Fruit fly (Drosophila melanogaster): ENCODE measurements around the gene LanA.

Gene LanA

dm6 chr3L:6217806-6218205 lies at the start of gene LanA:
Gene LanA (minus strand): TSS chr3L:6218022.
- TF ChIP-seq Myc (optimal IDR thresholded peaks at IDR 0.05): no peak
- TF ChIP-seq Sin3A (optimal IDR thresholded peaks at IDR 0.05): no peak
- no peak for TF ChIP-seq h (optimal IDR thresholded peaks at IDR 0.05)
- TF ChIP-seq ttk (optimal IDR thresholded peaks at IDR 0.05): no peak
- TF ChIP-seq insv (optimal IDR thresholded peaks at IDR 0.05): no peak
- no peak for TF ChIP-seq psq (optimal IDR thresholded peaks at IDR 0.05)

- TF ChIP-seq h (optimal IDR thresholded peaks at IDR 0.05) (no peak), Myc (optimal IDR thresholded peaks at IDR 0.05) (no peak), insv (optimal IDR thresholded peaks at IDR 0.05) (no peak), ttk (optimal IDR thresholded peaks at IDR 0.05) (no peak), Sin3A (optimal IDR thresholded peaks at IDR 0.05) (no peak), psq (optimal IDR thresholded peaks at IDR 0.05) (no peak)
Observed at dm6 chr3L:6267509-6267908, 49.7 kb upstream of the LanA start.

DNA sequence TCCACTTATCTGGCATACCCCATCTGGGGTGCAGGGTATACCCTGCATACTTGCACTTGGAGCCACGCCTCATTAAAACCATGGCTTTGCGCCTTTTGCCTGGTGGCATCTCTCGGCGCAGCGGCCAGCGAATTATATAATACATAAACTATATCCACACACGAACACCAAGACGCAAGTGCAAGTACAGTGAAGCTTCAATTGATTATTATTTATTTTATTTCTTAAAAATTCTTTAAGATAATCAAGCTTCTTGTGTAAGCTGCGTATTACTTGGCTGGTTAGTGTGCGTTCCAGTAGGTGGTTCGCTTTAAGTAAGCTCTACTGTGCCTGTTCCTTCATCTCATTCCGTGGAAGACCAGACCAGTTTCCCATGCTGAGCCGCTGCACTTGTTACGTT lies 48.5 kb upstream of the LanA start:
- TF ChIP-seq h (optimal IDR thresholded peaks at IDR 0.05): no peak
- no peak for TF ChIP-seq ttk (optimal IDR thresholded peaks at IDR 0.05)
- TF ChIP-seq insv (optimal IDR thresholded peaks at IDR 0.05): no peak
- TF ChIP-seq Myc (optimal IDR thresholded peaks at IDR 0.05): no peak
- no peak for TF ChIP-seq psq (optimal IDR thresholded peaks at IDR 0.05)
- no peak for TF ChIP-seq Sin3A (optimal IDR thresholded peaks at IDR 0.05)

- TF ChIP-seq Myc (optimal IDR thresholded peaks at IDR 0.05): no peak
- no peak for TF ChIP-seq ttk (optimal IDR thresholded peaks at IDR 0.05)
- TF ChIP-seq insv (optimal IDR thresholded peaks at IDR 0.05): no peak
- TF ChIP-seq h (optimal IDR thresholded peaks at IDR 0.05): no peak
- TF ChIP-seq psq (optimal IDR thresholded peaks at IDR 0.05): no peak
- no peak for TF ChIP-seq Sin3A (optimal IDR thresholded peaks at IDR 0.05)
Observed at dm6 chr3L:6263896-6264841, 46.3 kb upstream of the LanA start.

DNA sequence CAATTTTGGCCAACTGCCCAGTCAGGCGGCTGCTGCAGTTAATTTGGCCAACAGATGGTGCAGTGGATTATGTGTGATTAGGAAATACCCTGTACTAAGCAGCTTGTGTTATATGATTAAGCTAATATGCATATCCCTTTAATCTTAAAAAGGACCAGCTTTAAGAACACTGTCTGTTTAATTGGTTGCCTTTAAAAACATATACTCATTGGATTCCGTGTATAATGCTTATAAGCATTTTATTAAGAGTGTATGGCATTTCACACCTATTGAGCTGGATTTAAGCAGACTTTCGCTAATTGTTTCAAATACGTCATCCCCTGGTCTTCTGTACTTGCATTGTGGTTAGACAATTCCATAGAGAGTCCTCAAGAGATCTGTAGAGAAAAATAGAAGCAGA lies 45.6 kb upstream of the LanA start:
- no peak for TF ChIP-seq Myc (optimal IDR thresholded peaks at IDR 0.05)
- no peak for TF ChIP-seq ttk (optimal IDR thresholded peaks at IDR 0.05)
- TF ChIP-seq insv (optimal IDR thresholded peaks at IDR 0.05): no peak
- TF ChIP-seq Sin3A (optimal IDR thresholded peaks at IDR 0.05): no peak
- no peak for TF ChIP-seq h (optimal IDR thresholded peaks at IDR 0.05)
- no peak for TF ChIP-seq psq (optimal IDR thresholded peaks at IDR 0.05)

- TF ChIP-seq h (optimal IDR thresholded peaks at IDR 0.05): no peak
- TF ChIP-seq Myc (optimal IDR thresholded peaks at IDR 0.05): no peak
- no peak for TF ChIP-seq psq (optimal IDR thresholded peaks at IDR 0.05)
- TF ChIP-seq ttk (optimal IDR thresholded peaks at IDR 0.05): no peak
- TF ChIP-seq insv (optimal IDR thresholded peaks at IDR 0.05): no peak
- TF ChIP-seq Sin3A (optimal IDR thresholded peaks at IDR 0.05): no peak
Observed at dm6 chr3L:6262644-6263404, 45.0 kb upstream of the LanA start, which contains the start of gene Ldh. Gene Ldh (minus strand): TSS chr3L:6262694.

- TF ChIP-seq Myc (optimal IDR thresholded peaks at IDR 0.05) (no peak), psq (optimal IDR thresholded peaks at IDR 0.05) (no peak), insv (optimal IDR thresholded peaks at IDR 0.05) (no peak), h (optimal IDR thresholded peaks at IDR 0.05) (no peak), ttk (optimal IDR thresholded peaks at IDR 0.05) (no peak), Sin3A (optimal IDR thresholded peaks at IDR 0.05) (no peak)
Observed at dm6 chr3L:6262076-6262504, 44.3 kb upstream of the LanA start.

DNA sequence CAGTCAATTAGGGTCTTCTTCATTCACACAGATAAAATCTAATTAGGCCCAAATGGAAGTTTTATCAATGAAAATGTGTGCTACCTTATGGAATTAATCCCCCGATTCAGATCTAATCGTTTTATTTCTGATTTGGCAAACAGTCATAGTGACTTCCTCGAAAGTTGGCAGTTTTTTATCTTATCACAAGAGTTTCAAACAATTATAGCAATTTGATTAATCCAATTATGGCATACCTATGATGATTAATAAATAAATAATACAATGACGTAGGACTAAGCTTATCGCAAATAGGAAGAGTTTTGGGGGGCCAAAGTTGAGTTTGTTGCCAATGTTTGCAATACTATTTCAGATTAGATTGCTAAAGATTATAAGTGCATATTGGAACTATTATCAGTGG lies 43.4 kb upstream of the LanA start:
- no peak for TF ChIP-seq h (optimal IDR thresholded peaks at IDR 0.05)
- no peak for TF ChIP-seq Myc (optimal IDR thresholded peaks at IDR 0.05)
- no peak for TF ChIP-seq Sin3A (optimal IDR thresholded peaks at IDR 0.05)
- TF ChIP-seq ttk (optimal IDR thresholded peaks at IDR 0.05): no peak
- TF ChIP-seq insv (optimal IDR thresholded peaks at IDR 0.05): no peak
- TF ChIP-seq psq (optimal IDR thresholded peaks at IDR 0.05): no peak

DNA sequence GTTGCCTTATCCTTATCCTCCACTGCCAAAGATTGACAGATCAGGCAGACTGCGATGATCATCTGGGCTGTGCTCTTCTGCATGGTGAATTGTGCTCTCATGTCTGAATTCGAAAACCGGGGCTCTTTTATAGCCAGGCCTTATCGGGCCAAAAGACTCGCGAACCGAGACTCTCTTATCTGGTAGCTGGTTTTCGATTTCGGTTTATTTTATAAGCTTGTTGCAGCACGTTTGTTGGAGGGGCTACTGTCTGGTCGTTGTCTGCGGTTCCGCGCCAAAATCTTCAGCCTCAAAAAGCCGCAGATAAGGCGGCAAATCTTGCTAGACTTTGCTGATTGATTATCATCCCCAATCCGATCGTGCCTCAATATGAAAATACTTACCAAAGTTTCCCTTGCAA lies 40.8 kb upstream of the LanA start, which contains the start of gene CG10163:
Gene CG10163, minus strand, starts transcription at position 101 of the 400 bp plus-strand sequence.
- no peak for TF ChIP-seq insv (optimal IDR thresholded peaks at IDR 0.05)
- TF ChIP-seq Myc (optimal IDR thresholded peaks at IDR 0.05): no peak
- TF ChIP-seq Sin3A (optimal IDR thresholded peaks at IDR 0.05): no peak
- no peak for TF ChIP-seq h (optimal IDR thresholded peaks at IDR 0.05)
- no peak for TF ChIP-seq psq (optimal IDR thresholded peaks at IDR 0.05)
- TF ChIP-seq ttk (optimal IDR thresholded peaks at IDR 0.05): no peak

DNA sequence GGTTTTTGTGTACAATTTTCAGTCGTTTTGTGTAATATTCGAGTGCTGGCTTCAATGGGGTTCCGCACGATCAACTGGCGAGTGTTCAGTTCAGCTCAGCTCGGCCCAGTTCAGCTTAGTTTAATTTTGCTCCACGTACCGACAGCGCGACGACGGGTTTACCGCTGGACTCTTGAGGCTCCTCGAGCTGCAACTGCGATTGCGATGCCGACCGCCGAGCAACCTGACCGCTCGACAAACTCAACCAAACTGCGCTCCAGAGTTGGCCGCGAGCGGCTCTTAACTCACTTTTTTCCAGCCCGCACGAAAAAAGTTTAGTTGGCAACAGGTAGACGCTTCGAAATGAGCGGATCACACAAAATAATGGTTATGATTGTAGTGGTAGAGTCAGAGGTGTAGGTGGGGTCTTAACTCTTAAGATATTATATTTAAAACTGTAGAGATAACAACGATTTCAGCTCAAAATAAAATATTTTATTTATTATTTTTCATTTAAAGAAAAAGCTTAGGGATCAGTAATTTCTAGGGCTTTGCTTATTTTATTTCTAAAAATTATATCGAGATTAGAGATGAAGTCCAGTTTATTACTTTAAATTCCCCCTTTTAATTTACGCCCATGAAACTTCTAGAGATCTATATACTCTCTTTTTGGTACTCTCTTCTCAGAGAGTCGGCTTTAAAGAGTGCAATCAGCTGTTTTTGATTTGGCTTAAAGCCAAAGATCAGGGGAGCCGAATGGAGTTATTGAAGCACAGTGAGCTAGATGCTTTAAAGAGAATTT lies 38.8 kb upstream of the LanA start, which contains the start of gene Best2:
Gene Best2, minus strand, starts transcription at position 258 of the 781 bp plus-strand sequence.
- TF ChIP-seq Myc (optimal IDR thresholded peaks at IDR 0.05) (no peak), h (optimal IDR thresholded peaks at IDR 0.05) (no peak), psq (optimal IDR thresholded peaks at IDR 0.05) (no peak), insv (optimal IDR thresholded peaks at IDR 0.05) (no peak), ttk (optimal IDR thresholded peaks at IDR 0.05) (no peak), Sin3A (optimal IDR thresholded peaks at IDR 0.05) (no peak)

DNA sequence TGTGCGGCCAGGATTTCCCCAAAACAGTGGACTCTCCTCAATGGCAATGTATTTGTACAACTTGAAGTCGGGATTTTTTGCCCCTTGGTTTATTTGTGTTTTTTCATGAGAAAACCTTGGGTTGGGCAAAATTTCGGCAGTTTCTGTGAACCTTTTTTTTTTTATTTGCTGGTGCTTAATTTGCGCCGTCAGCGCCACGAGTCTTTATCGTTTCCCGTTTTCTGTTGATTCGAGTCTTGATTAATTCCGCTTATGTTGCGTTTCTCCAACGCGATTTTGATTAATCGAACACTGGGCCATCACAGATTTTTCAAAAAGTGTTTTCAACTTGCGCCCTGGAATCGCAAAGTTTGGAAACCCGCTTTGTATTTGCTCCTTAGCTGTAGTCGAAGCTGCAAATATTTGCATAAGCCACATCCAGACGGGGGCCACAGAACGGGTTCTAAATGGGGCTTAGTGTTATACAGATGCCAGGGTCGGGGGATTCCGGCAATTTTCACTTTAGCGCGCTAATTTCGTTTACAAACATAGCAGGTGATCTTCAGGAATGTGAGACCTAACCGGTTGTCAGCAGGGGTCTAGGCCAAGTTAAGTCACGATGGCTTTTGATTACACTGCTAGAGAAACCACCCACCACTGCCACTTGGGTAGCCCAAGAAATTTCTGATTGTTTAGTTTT lies 36.7 kb upstream of the LanA start:
- TF ChIP-seq ttk (optimal IDR thresholded peaks at IDR 0.05) (no peak), psq (optimal IDR thresholded peaks at IDR 0.05) (no peak), h (optimal IDR thresholded peaks at IDR 0.05) (no peak), Sin3A (optimal IDR thresholded peaks at IDR 0.05) (no peak), insv (optimal IDR thresholded peaks at IDR 0.05) (no peak), Myc (optimal IDR thresholded peaks at IDR 0.05) (no peak)
